Worm (Caenorhabditis elegans): ENCODE results near the gene F36H5.10.

Gene F36H5.10

DNA sequence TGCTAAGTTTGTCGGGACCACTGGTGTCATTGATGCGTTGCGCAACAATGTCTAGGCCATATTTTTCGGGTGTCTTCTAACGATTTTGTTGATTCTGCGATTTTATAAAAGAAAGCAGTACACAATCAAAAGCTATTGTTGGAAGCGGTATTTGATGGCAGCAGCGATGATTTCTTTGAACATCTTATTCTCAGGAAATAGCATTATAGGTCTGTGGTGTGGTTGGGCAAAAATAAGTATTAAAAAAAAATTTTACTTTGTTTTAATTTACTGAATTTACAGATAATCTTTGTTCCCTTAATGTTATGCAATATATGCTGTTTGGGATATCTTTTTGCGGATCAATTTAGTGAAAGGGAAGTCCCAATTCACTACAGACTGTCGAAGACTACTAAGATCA, at the start of gene F36H5.10:
Gene F36H5.10 (plus strand): TSS at position 301 of the 400 bp plus-strand sequence.
- TF ChIP-seq sem-4 (tag; optimal IDR thresholded peaks at IDR 0.05) (no peak), nhr-21 (tag; optimal IDR thresholded peaks at IDR 0.05) (no peak), nhr-237 (tag; optimal IDR thresholded peaks at IDR 0.05) (no peak), alr-1 (tag; optimal IDR thresholded peaks at IDR 0.05) (no peak), lin-39 (tag; optimal IDR thresholded peaks at IDR 0.05) (no peak), elt-3 (tag; optimal IDR thresholded peaks at IDR 0.05) (no peak), Y55F3AM.14 (GFP tag; optimal IDR thresholded peaks at IDR 0.05) (no peak)

DNA sequence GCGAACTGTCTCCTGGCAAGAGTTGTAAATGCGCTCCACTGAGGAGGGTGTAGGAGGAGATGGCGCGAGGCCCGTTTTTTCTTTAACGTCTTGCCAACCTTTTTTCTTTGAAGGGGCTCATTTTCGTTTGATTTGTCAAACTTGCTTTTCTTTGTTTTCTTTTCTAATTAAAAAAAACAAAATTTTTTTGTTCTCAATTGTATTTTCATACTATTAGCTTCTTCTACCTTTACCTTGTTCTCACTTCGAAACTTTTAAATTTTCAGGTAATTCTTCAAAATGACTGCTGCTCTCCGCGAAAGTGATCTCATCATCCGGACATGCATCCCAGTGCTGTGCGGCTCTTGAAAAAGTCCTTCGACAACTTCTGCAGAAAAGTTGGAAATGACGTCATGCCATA, 47.2 kb upstream of the F36H5.10 start, which contains the start of gene fbxa-184:
Gene fbxa-184 (plus strand): TSS at position 301 of the 400 bp plus-strand sequence.
- TF ChIP-seq nhr-11 (tag; optimal IDR thresholded peaks at IDR 0.05) (no peak), nhr-6 (tag; optimal IDR thresholded peaks at IDR 0.05) (no peak), dmd-4 (tag; optimal IDR thresholded peaks at IDR 0.05) (no peak), sma-9 (GFP tag; optimal IDR thresholded peaks at IDR 0.05) (no peak), sma-9 (tag; optimal IDR thresholded peaks at IDR 0.05) (no peak), R02D3.7 (tag; optimal IDR thresholded peaks at IDR 0.05) (no peak), elt-3 (tag; optimal IDR thresholded peaks at IDR 0.05) (no peak), skn-1 (tag; optimal IDR thresholded peaks at IDR 0.05) (no peak), blmp-1 (tag; optimal IDR thresholded peaks at IDR 0.05; ENCODE audit: insufficient read depth) (no peak)

DNA sequence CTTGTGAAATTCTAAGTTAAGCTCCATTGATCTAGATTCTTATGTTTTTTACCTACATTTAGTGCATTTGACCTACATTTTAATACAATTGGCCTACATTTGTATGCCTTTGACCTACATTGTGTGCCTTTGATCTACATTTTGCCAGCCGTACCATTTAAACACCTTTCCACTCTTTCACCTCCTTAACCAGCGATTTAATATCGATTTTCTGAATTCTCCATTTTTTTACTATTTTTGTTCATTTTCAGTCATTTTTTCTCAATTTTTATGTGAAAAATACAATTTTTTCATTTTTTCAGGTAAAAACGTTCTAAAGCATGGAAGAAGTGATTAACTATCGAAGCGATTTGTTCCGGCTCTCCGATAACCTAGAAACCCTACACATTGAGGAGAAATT, 44.2 kb upstream of the F36H5.10 start, which contains the start of gene btb-7:
Gene btb-7 (plus strand): TSS at position 301 of the 400 bp plus-strand sequence.
- TF ChIP-seq peb-1 (tag; optimal IDR thresholded peaks at IDR 0.05) (no peak), lin-11 (tag; optimal IDR thresholded peaks at IDR 0.05) (no peak), skn-1 (tag; optimal IDR thresholded peaks at IDR 0.05) (no peak), lin-13 (GFP tag; optimal IDR thresholded peaks at IDR 0.05) (no peak), zag-1 (tag; optimal IDR thresholded peaks at IDR 0.05) (no peak), ztf-4 (tag; optimal IDR thresholded peaks at IDR 0.05) (no peak), fos-1 (tag; optimal IDR thresholded peaks at IDR 0.05) (no peak), F13H6.1 (tag; optimal IDR thresholded peaks at IDR 0.05) (no peak), unc-62 (GFP tag; optimal IDR thresholded peaks at IDR 0.05) (no peak), nhr-12 (tag; optimal IDR thresholded peaks at IDR 0.05) (no peak), Y55F3AM.14 (GFP tag; optimal IDR thresholded peaks at IDR 0.05) (no peak)

DNA sequence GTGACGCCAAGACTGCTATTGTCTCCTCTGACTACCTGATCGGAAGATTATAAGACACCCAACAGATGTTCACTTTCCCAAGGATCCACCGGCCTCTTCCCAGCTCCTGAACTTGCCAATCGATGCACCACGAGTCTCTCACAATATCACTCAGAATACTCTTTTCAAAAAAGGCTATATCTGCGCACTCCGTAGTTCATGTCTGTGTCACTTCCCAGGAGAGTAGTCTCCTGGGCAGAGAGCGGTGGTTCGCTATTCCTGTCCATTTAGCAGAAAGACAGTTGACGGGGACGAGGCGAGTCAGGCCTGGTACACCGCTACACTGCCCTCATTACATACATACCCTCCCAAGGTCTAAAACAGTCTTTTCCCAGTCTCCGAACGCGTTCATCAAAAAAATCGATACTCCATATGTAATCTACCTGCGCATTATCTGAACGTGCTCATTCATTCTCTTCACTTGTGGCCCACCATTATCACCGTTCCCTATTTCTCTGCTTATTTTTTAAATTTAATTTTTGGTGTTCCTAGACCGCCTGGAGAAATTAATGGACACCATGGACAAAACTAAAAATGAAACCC, 42.3 kb upstream of the F36H5.10 start, which contains the start of gene btb-6:
Gene btb-6 (plus strand): TSS at position 532 of the 582 bp plus-strand sequence.
- TF ChIP-seq ceh-82 (tag; optimal IDR thresholded peaks at IDR 0.05) (no peak), nhr-77 (tag; optimal IDR thresholded peaks at IDR 0.05) (no peak), ztf-1 (GFP tag; conservative IDR thresholded peaks at IDR 0.05) (no peak), sma-3 (GFP tag; optimal IDR thresholded peaks at IDR 0.05) (no peak), elt-3 (tag; optimal IDR thresholded peaks at IDR 0.05) (no peak), fos-1 (tag; optimal IDR thresholded peaks at IDR 0.05) (no peak), lin-11 (tag; optimal IDR thresholded peaks at IDR 0.05) (no peak), unc-39 (tag; optimal IDR thresholded peaks at IDR 0.05) (no peak), nhr-12 (tag; optimal IDR thresholded peaks at IDR 0.05) (no peak), nhr-11 (tag; optimal IDR thresholded peaks at IDR 0.05) (no peak), egl-27 (tag; optimal IDR thresholded peaks at IDR 0.05) (no peak), peb-1 (tag; optimal IDR thresholded peaks at IDR 0.05) (no peak), lin-39 (tag; optimal IDR thresholded peaks at IDR 0.05) (no peak), dmd-4 (tag; optimal IDR thresholded peaks at IDR 0.05) (no peak), mab-5 (tag; optimal IDR thresholded peaks at IDR 0.05) (no peak), C34F6.9 (tag; optimal IDR thresholded peaks at IDR 0.05) (no peak), R02D3.7 (tag; optimal IDR thresholded peaks at IDR 0.05) (no peak), alr-1 (tag; optimal IDR thresholded peaks at IDR 0.05) (no peak), unc-55 (GFP tag; optimal IDR thresholded peaks at IDR 0.05) (no peak), ztf-4 (tag; optimal IDR thresholded peaks at IDR 0.05) (no peak)

DNA sequence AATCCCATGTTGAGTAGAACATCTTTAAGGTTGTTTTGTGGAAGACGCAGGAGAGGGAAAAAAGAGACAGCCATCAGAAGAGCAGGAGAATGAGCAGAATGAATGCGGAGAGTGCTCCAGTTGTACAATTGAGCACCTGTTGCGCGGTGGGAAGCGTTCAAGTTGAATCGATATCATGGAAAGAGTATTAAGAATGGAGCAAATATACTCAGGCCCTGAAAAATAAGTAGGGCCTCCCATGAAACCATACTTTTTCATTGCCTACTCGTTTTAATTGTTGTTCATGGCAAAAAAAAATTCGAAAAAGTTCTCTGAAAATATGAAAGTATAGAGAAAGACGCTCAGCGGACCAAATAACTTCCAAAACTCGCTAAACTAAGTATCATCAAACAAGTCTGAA, 38.0 kb upstream of the F36H5.10 start, which contains the start of gene fbxb-48:
Gene fbxb-48 (minus strand): TSS at position 101 of the 400 bp plus-strand sequence.
- TF ChIP-seq unc-55 (GFP tag; optimal IDR thresholded peaks at IDR 0.05) (no peak), fos-1 (tag; optimal IDR thresholded peaks at IDR 0.05) (no peak), ZK546.5 (tag; optimal IDR thresholded peaks at IDR 0.05) (no peak)
